Fruit fly (Drosophila melanogaster) whole organism: ENCODE results near the gene CG5895.

ENCODE experiments used
- CG8478 ChIP-seq: fragments of >200 bp; optimal IDR thresholded peaks from 2 replicates; lab custom pipeline; 2018; ENCODE audit warnings: inconsistent platforms
- Dll ChIP-seq: fragments of >200 bp; optimal IDR thresholded peaks from 2 replicates; lab custom pipeline; 2017
- EcR ChIP-seq, 2 experiments: fragments of >200 bp; optimal IDR thresholded peaks; 2 replicates each; lab custom pipeline; 2017; ENCODE audit warnings: missing biosample characterization in 2 of 2, missing genetic modification characterization in 2 of 2, missing genetic modification reagents in 2 of 2
- pan ChIP-seq: fragments of >200 bp; optimal IDR thresholded peaks from 2 replicates; lab custom pipeline; 2017
- psq ChIP-seq: fragments of >200 bp; optimal IDR thresholded peaks from 2 replicates; lab custom pipeline; 2017
- usp ChIP-seq: fragments of >200 bp; optimal IDR thresholded peaks from 2 replicates; lab custom pipeline; 2017; ENCODE audit warnings: missing biosample characterization, missing genetic modification characterization, mixed read lengths

dm6 chr3L:16033090-16033828, 2.0 kb upstream of the CG5895 start, which contains the start of the genes CG42717 and CG42716:
- TF ChIP-seq pan (lab: Kevin White, UChicago): no peak
- no peak for TF ChIP-seq CG8478
- TF ChIP-seq psq (lab: Kevin White, UChicago): no peak
- no peak for TF ChIP-seq EcR (GFP tag; optimal IDR thresholded peaks at IDR 0.05; lab: Kevin White, UChicago)
- no peak for TF ChIP-seq Dll (lab: Kevin White, UChicago)
- no peak for TF ChIP-seq usp
